Worm (Caenorhabditis elegans) whole organism, early embryonic: ENCODE results near the gene clc-26.

ENCODE experiments used
- ama-1 ChIP-seq: fragments of 150-350 bp; optimal IDR thresholded peaks from 2 replicates; lab custom pipeline; 2014
- ceh-13 ChIP-seq: fragments of 200-800 bp; sonication (Bioruptor generic); optimal IDR thresholded peaks from 2 replicates; lab custom pipeline; 2018; ENCODE audit warnings: mild to moderate bottlenecking, missing genetic modification characterization, missing compliant biosample characterization
- ceh-36 ChIP-seq: sonication (generic microtip); optimal IDR thresholded peaks from 2 replicates; lab custom pipeline; 2016; ENCODE audit warnings: missing genetic modification characterization, inconsistent platforms, missing compliant biosample characterization
- ets-7 ChIP-seq: sonication (generic microtip); optimal IDR thresholded peaks from 2 replicates; lab custom pipeline; 2016; ENCODE audit warnings: missing genotype, missing genetic modification characterization, missing compliant biosample characterization

DNA sequence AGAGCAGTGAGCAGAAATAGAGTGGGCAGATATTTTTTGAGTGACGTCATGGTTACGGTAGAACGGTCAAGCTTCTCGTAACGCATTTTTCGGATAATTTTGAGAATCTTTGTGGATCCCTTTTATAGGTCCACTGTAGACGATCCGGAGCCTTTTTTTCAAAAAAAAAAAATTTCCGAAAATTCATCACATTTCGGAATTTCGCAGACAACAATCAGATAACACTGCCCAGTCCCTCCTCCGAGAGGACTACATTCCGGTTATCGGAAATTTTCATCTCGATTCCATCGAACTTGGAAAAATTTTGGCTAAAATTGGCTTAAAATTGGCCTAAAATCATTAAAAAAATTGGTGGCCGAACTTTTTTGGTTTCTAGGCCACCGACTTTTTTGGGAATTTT, 29.1 kb upstream of the clc-26 start, which contains the start of gene BE0003N10.6:
- TF ChIP-seq ceh-13 (GFP tag; lab: Kevin White, UChicago), result no peak
- TF ChIP-seq ama-1 (lab: Kevin White, UChicago), result no peak
- no peak for TF ChIP-seq ceh-36 (tag; lab: Kevin White, UChicago)
- no peak for TF ChIP-seq ets-7
